Worm (Caenorhabditis elegans): ENCODE measurements around the gene ife-5.

- TF ChIP-seq nhr-12 (tag; optimal IDR thresholded peaks at IDR 0.05) (no peak), elt-3 (tag; optimal IDR thresholded peaks at IDR 0.05) (no peak)
Observed at ce11 chrII:12255545-12256233, 24.8 kb upstream of the ife-5 start.

All from whole organism, mixed stage, embryonic.